Worm (Caenorhabditis elegans) whole organism, L3 larva: ENCODE data around the gene F44A2.3.

Experiments
- R02D3.7 ChIP-seq: fragments of 150-350 bp; optimal IDR thresholded peaks from 2 replicates; lab custom pipeline; 2014; ENCODE audit warnings: missing biosample characterization, missing genetic modification characterization
- aly-2 ChIP-seq: fragments of 150-350 bp; optimal IDR thresholded peaks from 2 replicates; lab custom pipeline; 2014; ENCODE audit warnings: missing biosample characterization, missing genetic modification characterization
- ama-1 ChIP-seq: fragments of 150-350 bp; optimal IDR thresholded peaks from 2 replicates; lab custom pipeline; 2018
- ceh-16 ChIP-seq: sonication (generic microtip); optimal IDR thresholded peaks from 2 replicates; lab custom pipeline; 2017; ENCODE audit warnings: missing biosample characterization, missing genetic modification characterization
- ceh-28 ChIP-seq: fragments of 150-350 bp; optimal IDR thresholded peaks from 2 replicates; lab custom pipeline; 2014; ENCODE audit warnings: missing biosample characterization, missing genetic modification reagents, missing genetic modification characterization
- ceh-82 ChIP-seq: fragments of 150-350 bp; optimal IDR thresholded peaks from 2 replicates; lab custom pipeline; 2014; ENCODE audit warnings: missing biosample characterization, missing genetic modification characterization
- ceh-9 ChIP-seq: sonication (generic microtip); optimal IDR thresholded peaks from 2 replicates; lab custom pipeline; 2018; ENCODE audit warnings: missing biosample characterization, missing genetic modification characterization
- egl-5 ChIP-seq: fragments of 150-350 bp; optimal IDR thresholded peaks from 2 replicates; lab custom pipeline; 2017; ENCODE audit warnings: missing biosample characterization, missing genetic modification reagents, missing genetic modification characterization, inconsistent platforms
- elt-1 ChIP-seq: fragments of 150-350 bp; optimal IDR thresholded peaks from 2 replicates; lab custom pipeline; 2014; ENCODE audit warnings: missing biosample characterization, missing genetic modification characterization
- elt-2 ChIP-seq: sonication (generic microtip); optimal IDR thresholded peaks from 2 replicates; lab custom pipeline; 2016; ENCODE audit warnings: missing genetic modification reagents, mild to moderate bottlenecking, missing genetic modification characterization, missing compliant biosample characterization
- elt-3 ChIP-seq, 3 experiments: fragments of 150-350 bp in 1 of 3; sonication (generic microtip) in 2 of 3; optimal IDR thresholded peaks; 2 replicates in 2 of 3; 4 replicates in 1 of 3; lab custom pipeline; 2014 to 2017; ENCODE audit warnings: missing biosample characterization in 3 of 3, missing genetic modification characterization in 3 of 3
- eor-1 ChIP-seq, 2 experiments: fragments of 150-350 bp; optimal IDR thresholded peaks; 2 replicates each; lab custom pipeline; 2014 to 2018; ENCODE audit warnings: missing biosample characterization in 2 of 2, missing genetic modification characterization in 2 of 2
- fkh-10 ChIP-seq: sonication (generic microtip); optimal IDR thresholded peaks from 2 replicates; lab custom pipeline; 2017; ENCODE audit warnings: missing biosample characterization, missing genetic modification reagents, missing genetic modification characterization
- fkh-2 ChIP-seq: fragments of 150-350 bp; optimal IDR thresholded peaks from 2 replicates; lab custom pipeline; 2014; ENCODE audit warnings: missing biosample characterization, missing genetic modification reagents, missing genetic modification characterization
- hmg-11 ChIP-seq: sonication (generic microtip); optimal IDR thresholded peaks from 2 replicates; lab custom pipeline; 2016; ENCODE audit warnings: missing genetic modification characterization, missing compliant biosample characterization
- jun-1 ChIP-seq: fragments of 150-350 bp; optimal IDR thresholded peaks from 2 replicates; lab custom pipeline; 2014; ENCODE audit warnings: missing biosample characterization, missing genetic modification reagents, missing genetic modification characterization
- lin-15B ChIP-seq: fragments of 150-350 bp; optimal IDR thresholded peaks from 2 replicates; lab custom pipeline; 2014; ENCODE audit warnings: missing biosample characterization, missing genetic modification characterization
- lin-39 ChIP-seq: fragments of 150-350 bp; optimal IDR thresholded peaks from 2 replicates; lab custom pipeline; 2018; ENCODE audit warnings: missing biosample characterization, missing genetic modification reagents, missing genetic modification characterization
- lsy-12 ChIP-seq: sonication (generic microtip); optimal IDR thresholded peaks from 2 replicates; lab custom pipeline; 2016; ENCODE audit warnings: mild to moderate bottlenecking, missing genetic modification characterization, missing compliant biosample characterization
- nfya-1 ChIP-seq: sonication (generic microtip); optimal IDR thresholded peaks from 2 replicates; lab custom pipeline; 2017; ENCODE audit warnings: missing genetic modification characterization, mild to moderate bottlenecking, missing compliant biosample characterization, antibody characterized with exemption, moderate library complexity; ENCODE audit not compliant: insufficient read depth
- nhr-11 ChIP-seq: fragments of 150-350 bp; optimal IDR thresholded peaks from 2 replicates; lab custom pipeline; 2014; ENCODE audit warnings: missing biosample characterization, missing genetic modification characterization
- nhr-12 ChIP-seq: fragments of 150-350 bp; optimal IDR thresholded peaks from 2 replicates; lab custom pipeline; 2014; ENCODE audit warnings: missing biosample characterization, missing genetic modification characterization
- nhr-237 ChIP-seq: fragments of 150-350 bp; optimal IDR thresholded peaks from 2 replicates; lab custom pipeline; 2014; ENCODE audit warnings: missing biosample characterization, missing genetic modification characterization
- nhr-25 ChIP-seq: sonication (generic microtip); optimal IDR thresholded peaks from 2 replicates; lab custom pipeline; 2017; ENCODE audit warnings: missing biosample characterization, missing genetic modification characterization
- nhr-43 ChIP-seq: sonication (generic microtip); optimal IDR thresholded peaks from 2 replicates; lab custom pipeline; 2016; ENCODE audit warnings: mild to moderate bottlenecking, missing genetic modification characterization, missing compliant biosample characterization; ENCODE audit not compliant: poor library complexity, severe bottlenecking
- nhr-67 ChIP-seq: fragments of 150-350 bp; optimal IDR thresholded peaks from 2 replicates; lab custom pipeline; 2014; ENCODE audit warnings: missing biosample characterization, missing genetic modification characterization
- nhr-76 ChIP-seq: fragments of 150-350 bp; sonication (generic microtip); optimal IDR thresholded peaks from 5 replicates; lab custom pipeline; 2014; ENCODE audit warnings: missing biosample characterization, missing genetic modification characterization
- pha-4 ChIP-seq: fragments of 150-350 bp; optimal IDR thresholded peaks from 2 replicates; lab custom pipeline; 2014; ENCODE audit warnings: missing biosample characterization, missing genetic modification reagents, missing genetic modification characterization
- pqm-1 ChIP-seq: fragments of 150-350 bp; optimal IDR thresholded peaks from 2 replicates; lab custom pipeline; 2017; ENCODE audit warnings: missing biosample characterization, missing genetic modification characterization, inconsistent platforms
- sea-2 ChIP-seq: fragments of 150-350 bp; sonication (generic microtip); optimal IDR thresholded peaks from 4 replicates; lab custom pipeline; 2014; ENCODE audit warnings: missing biosample characterization, missing genetic modification reagents, missing genetic modification characterization
- skn-1 ChIP-seq: fragments of 150-350 bp; optimal IDR thresholded peaks from 2 replicates; lab custom pipeline; 2014; ENCODE audit warnings: missing biosample characterization, missing genetic modification characterization
- tbx-2 ChIP-seq: sonication (generic microtip); optimal IDR thresholded peaks from 2 replicates; lab custom pipeline; 2016; ENCODE audit warnings: mild to moderate bottlenecking, missing genetic modification characterization, missing compliant biosample characterization
- unc-62 ChIP-seq: fragments of 150-350 bp; sonication (generic microtip); optimal IDR thresholded peaks from 4 replicates; lab custom pipeline; 2014; ENCODE audit warnings: missing biosample characterization, missing genetic modification reagents, missing genetic modification characterization
- zag-1 ChIP-seq: fragments of 150-350 bp; optimal IDR thresholded peaks from 2 replicates; lab custom pipeline; 2014; ENCODE audit warnings: missing biosample characterization, missing genetic modification characterization
- ztf-11 ChIP-seq: fragments of 150-350 bp; optimal IDR thresholded peaks from 2 replicates; lab custom pipeline; 2014; ENCODE audit warnings: missing biosample characterization, missing genetic modification characterization

The F44A2.3 gene

DNA sequence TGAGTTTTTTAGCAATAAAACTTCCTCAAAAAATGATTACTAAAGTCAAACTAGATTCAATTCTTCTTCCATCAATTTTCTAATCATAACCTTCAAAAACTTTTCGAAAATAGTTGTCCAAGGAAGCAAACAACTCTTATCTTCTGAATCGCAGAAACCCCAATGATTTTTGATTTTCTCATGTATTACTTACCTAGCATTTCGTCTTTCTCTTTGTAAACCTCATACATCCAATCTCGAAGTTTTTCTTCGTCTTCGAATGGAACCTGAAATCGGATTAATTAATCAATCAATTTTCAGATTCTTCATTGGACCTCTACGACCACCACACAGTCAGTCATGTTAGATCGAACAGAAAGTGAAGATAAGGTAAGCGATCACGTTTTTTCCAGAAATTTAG lies 23.5 kb downstream of the F44A2.3 start, which contains the start of gene K07B1.4:
TSS of gene K07B1.4 (plus strand) at position 301 of the 400 bp plus-strand sequence.
- TF ChIP-seq pha-4, result no peak
- peak; percentile 19 for TF ChIP-seq elt-2 (tag; lab: Kevin White, UChicago)

DNA sequence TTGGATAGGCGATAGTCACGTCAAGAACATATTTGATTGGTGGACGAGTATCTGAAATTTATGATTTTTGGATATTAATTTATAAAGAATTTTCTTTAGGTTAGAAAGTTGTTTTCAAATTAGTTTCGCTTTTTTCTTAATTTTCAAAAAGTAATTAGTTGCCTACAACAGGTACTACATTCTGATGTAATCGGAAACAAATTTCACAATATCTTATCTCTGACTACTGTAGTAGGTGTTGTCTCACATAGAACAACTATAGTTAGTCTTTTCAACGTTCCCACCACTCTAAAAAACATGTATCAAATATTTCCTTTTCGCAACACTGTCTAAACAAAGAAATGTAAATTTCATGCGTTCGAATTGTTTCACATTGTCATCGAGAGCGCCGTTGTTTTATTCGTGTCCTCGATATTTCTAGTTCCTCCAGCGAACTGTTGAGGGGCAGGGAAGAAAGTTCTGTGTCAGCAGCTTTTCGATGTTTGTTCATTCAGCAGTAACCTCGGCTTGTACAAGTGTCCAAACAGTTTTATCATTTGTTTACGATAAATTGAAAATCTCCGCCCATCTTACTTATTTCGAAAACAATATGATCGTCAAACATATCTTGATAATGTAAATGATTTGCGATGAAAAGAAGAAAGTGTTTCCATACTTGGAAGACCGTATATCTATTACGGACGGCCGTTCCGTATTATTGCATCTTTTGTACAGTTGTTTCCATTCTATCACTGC lies 24.2 kb downstream of the F44A2.3 start:
- TF ChIP-seq nhr-67 (tag; lab: Kevin White, UChicago) (no peak), unc-62 (no peak), fkh-2 (tag; lab: Kevin White, UChicago) (no peak), elt-2 (tag; lab: Kevin White, UChicago) (peak; percentile 17), pha-4 (peak; percentile 20), nhr-11 (tag; lab: Kevin White, UChicago) (no peak), nhr-25 (tag; lab: Kevin White, UChicago) (no peak)

DNA sequence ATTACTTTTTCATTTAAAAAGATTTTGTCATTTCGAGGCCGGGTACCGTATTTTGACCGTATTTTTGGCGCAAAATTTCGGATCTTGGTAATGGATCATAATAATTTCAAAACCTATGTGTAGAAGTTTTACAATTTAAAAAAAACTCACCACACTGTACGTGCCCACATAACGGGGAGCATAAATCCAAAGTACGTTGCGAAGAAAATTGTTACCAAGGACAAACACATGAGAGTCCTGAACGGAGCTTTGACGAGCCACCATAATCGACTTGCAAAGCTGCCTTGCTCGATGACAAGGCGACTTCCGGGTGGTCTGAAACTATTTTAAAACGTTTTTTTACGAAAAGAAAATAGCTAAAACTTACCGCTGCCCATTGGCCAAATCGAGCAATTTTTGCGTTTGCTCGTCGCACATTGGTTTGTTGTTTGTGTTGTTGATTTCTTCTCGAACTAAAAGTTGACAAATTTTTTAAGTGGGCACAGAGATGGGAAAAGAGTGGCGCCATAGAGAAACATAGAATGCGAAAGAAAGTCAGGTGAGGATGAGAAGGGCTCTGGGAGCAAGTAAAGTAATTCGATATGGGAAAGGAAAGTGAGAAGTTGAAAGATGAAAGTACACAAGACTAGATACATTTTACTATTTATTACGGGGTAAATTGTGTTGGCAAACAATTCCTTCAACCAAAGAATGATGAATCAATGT lies 27.5 kb downstream of the F44A2.3 start:
- TF ChIP-seq nfya-1 (tag; lab: Kevin White, UChicago) (peak; percentile 3), eor-1 (tag; optimal IDR thresholded peaks at IDR 0.05; lab: Kevin White, UChicago) (no peak), pha-4 (peak; percentile 70), egl-5 (tag; lab: Kevin White, UChicago) (no peak), tbx-2 (tag; lab: Kevin White, UChicago) (no peak), nhr-12 (no peak)

ce11 chrV:9333316-9334048 lies 28.3 kb downstream of the F44A2.3 start, which contains the start of gene acl-14:
Gene acl-14 (minus strand): TSS chrV:9333631.
- TF ChIP-seq unc-62 (no peak), elt-2 (tag; lab: Kevin White, UChicago) (peak; percentile 20), nhr-43 (tag; lab: Kevin White, UChicago) (peak; percentile 26)

ce11 chrV:9334216-9334615 lies 29.0 kb downstream of the F44A2.3 start, which contains the start of gene ucp-4:
Gene ucp-4 (plus strand): TSS chrV:9334298.
- no peak for TF ChIP-seq aly-2 (tag; lab: Kevin White, UChicago)
- no peak for TF ChIP-seq ceh-82 (tag; lab: Kevin White, UChicago)
- TF ChIP-seq pha-4, result peak; percentile 25
- TF ChIP-seq sea-2 (GFP tag; lab: Kevin White, UChicago), result no peak

- no peak for TF ChIP-seq unc-62
- no peak for TF ChIP-seq lin-15B
- TF ChIP-seq elt-3 (tag; optimal IDR thresholded peaks at IDR 0.05; lab: Kevin White, UChicago), result no peak
- no peak for TF ChIP-seq jun-1 (tag; lab: Kevin White, UChicago)
- TF ChIP-seq, all 47 proteins: peak for 0
Observed at ce11 chrV:9336462-9336861, 31.2 kb downstream of the F44A2.3 start, which contains the start of gene coq-6. Gene coq-6 (plus strand): TSS chrV:9336762.

ce11 chrV:9338452-9338851 lies 33.2 kb downstream of the F44A2.3 start:
- TF ChIP-seq ceh-28 (tag; lab: Kevin White, UChicago), result no peak
- TF ChIP-seq pqm-1 (tag; lab: Kevin White, UChicago), result no peak
- TF ChIP-seq fkh-2 (tag; lab: Kevin White, UChicago), result no peak
- TF ChIP-seq elt-1 (tag; lab: Kevin White, UChicago), result no peak
- no peak for TF ChIP-seq skn-1 (tag; lab: Kevin White, UChicago)
- peak; percentile 45 for TF ChIP-seq nhr-25 (tag; lab: Kevin White, UChicago)
- TF ChIP-seq nhr-237 (tag; lab: Kevin White, UChicago), result no peak
- TF ChIP-seq ceh-16 (tag; lab: Kevin White, UChicago), result no peak
- TF ChIP-seq elt-2 (tag; lab: Kevin White, UChicago), result peak; percentile 43
- peak; percentile 99 for TF ChIP-seq ama-1
- no peak for TF ChIP-seq elt-3 (tag; optimal IDR thresholded peaks at IDR 0.05; lab: Kevin White, UChicago)
- no peak for TF ChIP-seq ztf-11 (tag; lab: Kevin White, UChicago)
- TF ChIP-seq nfya-1 (tag; lab: Kevin White, UChicago), result no peak
- no peak for TF ChIP-seq nhr-67 (tag; lab: Kevin White, UChicago)
- TF ChIP-seq hmg-11 (tag; lab: Kevin White, UChicago), result no peak
- TF ChIP-seq pha-4, result no peak
- no peak for TF ChIP-seq zag-1 (tag; lab: Kevin White, UChicago)
- no peak for TF ChIP-seq fkh-10 (GFP tag; lab: Kevin White, UChicago)
- peak; percentile 78 for TF ChIP-seq lsy-12 (tag; lab: Kevin White, UChicago)
- no peak for TF ChIP-seq ceh-9 (tag; lab: Kevin White, UChicago)
- no peak for TF ChIP-seq nhr-76 (tag; lab: Kevin White, UChicago)
- TF ChIP-seq lin-15B, result no peak
- TF ChIP-seq R02D3.7 (tag; lab: Kevin White, UChicago), result no peak
- TF ChIP-seq ceh-82 (tag; lab: Kevin White, UChicago), result no peak
- no peak for TF ChIP-seq lin-39 (tag; lab: Kevin White, UChicago)
- peak; percentile 75 for TF ChIP-seq nhr-43 (tag; lab: Kevin White, UChicago)
